Worm (Caenorhabditis elegans) whole organism, L2 larva: ENCODE measurements around the gene odr-3.

Experiments used
- C34F6.9 ChIP-seq: fragments of 150-350 bp; optimal IDR thresholded peaks from 2 replicates; lab custom pipeline; 2014; ENCODE audit warnings: missing biosample characterization, missing genetic modification characterization
- F13H6.1 ChIP-seq: sonication (generic microtip); optimal IDR thresholded peaks from 2 replicates; lab custom pipeline; 2016; ENCODE audit warnings: missing genetic modification characterization, missing compliant biosample characterization
- R02D3.7 ChIP-seq: fragments of 150-350 bp; optimal IDR thresholded peaks from 2 replicates; lab custom pipeline; 2014; ENCODE audit warnings: missing biosample characterization, missing genetic modification characterization
- Y55F3AM.14 ChIP-seq: fragments of 200-800 bp; sonication (Bioruptor generic); optimal IDR thresholded peaks from 2 replicates; lab custom pipeline; 2018; ENCODE audit warnings: mild to moderate bottlenecking, missing genetic modification characterization, missing compliant biosample characterization
- ZK546.5 ChIP-seq: sonication (generic microtip); optimal IDR thresholded peaks from 2 replicates; lab custom pipeline; 2017; ENCODE audit warnings: missing biosample characterization, missing genetic modification characterization
- alr-1 ChIP-seq: fragments of 150-350 bp; optimal IDR thresholded peaks from 2 replicates; lab custom pipeline; 2014; ENCODE audit warnings: missing biosample characterization, missing genetic modification characterization
- aly-2 ChIP-seq: fragments of 150-350 bp; optimal IDR thresholded peaks from 2 replicates; lab custom pipeline; 2014; ENCODE audit warnings: missing biosample characterization, missing genetic modification characterization
- ama-1 ChIP-seq: fragments of 150-350 bp; optimal IDR thresholded peaks from 2 replicates; lab custom pipeline; 2018; ENCODE audit warnings: inconsistent platforms
- blmp-1 ChIP-seq: sonication (generic microtip); optimal IDR thresholded peaks from 2 replicates; lab custom pipeline; 2017; ENCODE audit warnings: missing genetic modification characterization, mild to moderate bottlenecking, missing compliant biosample characterization, antibody characterized with exemption, moderate library complexity; ENCODE audit not compliant: insufficient read depth
- dmd-4 ChIP-seq: sonication (generic microtip); optimal IDR thresholded peaks from 2 replicates; lab custom pipeline; 2017; ENCODE audit warnings: missing biosample characterization, missing genetic modification characterization
- egl-27 ChIP-seq: sonication (generic microtip); optimal IDR thresholded peaks from 3 replicates; lab custom pipeline; 2017; ENCODE audit warnings: missing biosample characterization, missing genetic modification reagents, missing genetic modification characterization
- elt-1 ChIP-seq: fragments of 150-350 bp; optimal IDR thresholded peaks from 2 replicates; lab custom pipeline; 2014; ENCODE audit warnings: missing biosample characterization, missing genetic modification characterization
- fos-1 ChIP-seq: fragments of 150-350 bp; optimal IDR thresholded peaks from 2 replicates; lab custom pipeline; 2014; ENCODE audit warnings: missing biosample characterization, missing genetic modification characterization
- lin-13 ChIP-seq: fragments of 150-350 bp; optimal IDR thresholded peaks from 2 replicates; lab custom pipeline; 2014; ENCODE audit warnings: missing biosample characterization, missing genetic modification reagents, missing genetic modification characterization
- lsy-2 ChIP-seq, 2 experiments: fragments of 150-350 bp in 1 of 2; sonication (generic microtip) in 1 of 2; optimal IDR thresholded peaks; 2 replicates each; lab custom pipeline; 2014 to 2017; ENCODE audit warnings: missing biosample characterization in 2 of 2, missing genetic modification characterization in 2 of 2
- mab-5 ChIP-seq: fragments of 150-350 bp; optimal IDR thresholded peaks from 2 replicates; lab custom pipeline; 2014; ENCODE audit warnings: missing biosample characterization, missing genetic modification characterization
- mbf-1 ChIP-seq: sonication (generic microtip); optimal IDR thresholded peaks from 2 replicates; lab custom pipeline; 2017; ENCODE audit warnings: missing biosample characterization, missing genetic modification characterization
- mdl-1 ChIP-seq, 2 experiments: fragments of 150-350 bp in 1 of 2; sonication (generic microtip) in 1 of 2; optimal IDR thresholded peaks; 2 replicates each; lab custom pipeline; 2017; ENCODE audit warnings: missing biosample characterization in 2 of 2, missing genetic modification characterization in 2 of 2
- nhr-10 ChIP-seq: sonication (generic microtip); optimal IDR thresholded peaks from 2 replicates; lab custom pipeline; 2017; ENCODE audit warnings: missing biosample characterization, missing genetic modification characterization
- nhr-11 ChIP-seq: fragments of 150-350 bp; optimal IDR thresholded peaks from 2 replicates; lab custom pipeline; 2014; ENCODE audit warnings: missing biosample characterization, missing genetic modification characterization
- nhr-129 ChIP-seq: fragments of 150-350 bp; optimal IDR thresholded peaks from 2 replicates; lab custom pipeline; 2014; ENCODE audit warnings: missing biosample characterization, missing genetic modification characterization
- nhr-23 ChIP-seq: fragments of 150-350 bp; optimal IDR thresholded peaks from 2 replicates; lab custom pipeline; 2014; ENCODE audit warnings: missing biosample characterization, missing genetic modification reagents, missing genetic modification characterization
- nhr-237 ChIP-seq: fragments of 150-350 bp; optimal IDR thresholded peaks from 2 replicates; lab custom pipeline; 2014; ENCODE audit warnings: missing biosample characterization, missing genetic modification characterization
- nhr-25 ChIP-seq: fragments of 150-350 bp; sonication (generic microtip); optimal IDR thresholded peaks from 3 replicates; lab custom pipeline; 2014; ENCODE audit warnings: missing biosample characterization, missing genetic modification characterization
- peb-1 ChIP-seq: fragments of 150-350 bp; optimal IDR thresholded peaks from 2 replicates; lab custom pipeline; 2014; ENCODE audit warnings: missing biosample characterization, missing genetic modification characterization
- sem-4 ChIP-seq: fragments of 150-350 bp; optimal IDR thresholded peaks from 2 replicates; lab custom pipeline; 2014; ENCODE audit warnings: missing biosample characterization, missing genetic modification reagents, missing genetic modification characterization
- skn-1 ChIP-seq: sonication (generic microtip); optimal IDR thresholded peaks from 2 replicates; lab custom pipeline; 2017; ENCODE audit warnings: missing biosample characterization, missing genetic modification characterization
- sma-3 ChIP-seq: sonication (generic microtip); optimal IDR thresholded peaks from 2 replicates; lab custom pipeline; 2016; ENCODE audit warnings: missing genetic modification reagents, missing genetic modification characterization, missing compliant biosample characterization
- sma-9 ChIP-seq, 2 experiments: fragments of 150-350 bp in 1 of 2; sonication (generic microtip) in 1 of 2; optimal IDR thresholded peaks; 2 replicates each; lab custom pipeline; 2014 to 2016; ENCODE audit warnings: missing genetic modification characterization in 2 of 2, mild to moderate bottlenecking in 1 of 2, missing biosample characterization in 1 of 2, missing compliant biosample characterization in 1 of 2, missing genetic modification reagents in 1 of 2, moderate library complexity in 1 of 2
- snpc-4 ChIP-seq: fragments of 150-350 bp; optimal IDR thresholded peaks from 2 replicates; lab custom pipeline; 2014; ENCODE audit warnings: missing biosample characterization, missing genetic modification characterization
- unc-39 ChIP-seq: fragments of 150-350 bp; optimal IDR thresholded peaks from 2 replicates; lab custom pipeline; 2014; ENCODE audit warnings: missing biosample characterization, missing genetic modification characterization
- unc-55 ChIP-seq: fragments of 150-350 bp; sonication (generic microtip); optimal IDR thresholded peaks from 3 replicates; lab custom pipeline; 2014; ENCODE audit warnings: missing biosample characterization, missing genetic modification reagents, missing genetic modification characterization
- unc-62 ChIP-seq: fragments of 150-350 bp; optimal IDR thresholded peaks from 2 replicates; lab custom pipeline; 2014; ENCODE audit warnings: missing biosample characterization, missing genetic modification reagents, missing genetic modification characterization
- zag-1 ChIP-seq: fragments of 150-350 bp; optimal IDR thresholded peaks from 2 replicates; lab custom pipeline; 2014; ENCODE audit warnings: missing biosample characterization, missing genetic modification characterization
- ztf-11 ChIP-seq: sonication (generic microtip); optimal IDR thresholded peaks from 2 replicates; lab custom pipeline; 2017; ENCODE audit warnings: missing biosample characterization, missing genetic modification characterization
- ztf-4 ChIP-seq: fragments of 150-350 bp; optimal IDR thresholded peaks from 2 replicates; lab custom pipeline; 2014; ENCODE audit warnings: missing biosample characterization, missing genetic modification characterization

The odr-3 gene

DNA sequence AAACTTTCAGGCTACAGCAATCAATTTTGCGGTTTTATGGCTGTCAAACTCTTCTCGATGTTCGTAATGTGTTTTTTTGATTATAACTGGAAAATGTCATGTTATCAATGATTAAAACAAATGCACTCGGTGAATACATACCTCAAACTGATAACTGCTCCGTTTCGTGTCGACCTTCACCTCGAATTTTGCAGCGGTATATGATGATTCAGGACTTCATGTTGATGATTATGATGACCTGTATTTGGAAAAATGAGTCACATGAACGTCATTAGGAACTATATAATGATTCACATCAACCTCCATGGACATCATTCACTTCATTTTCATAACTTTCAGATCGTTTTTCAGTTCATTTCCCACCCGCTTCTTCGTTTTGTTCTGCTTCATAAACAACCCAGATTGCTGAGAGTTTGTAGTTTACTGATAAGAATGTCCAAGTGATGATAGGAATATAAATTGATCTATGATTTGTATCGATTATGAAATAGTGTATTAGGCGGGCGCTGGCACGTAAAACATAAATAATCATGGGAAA is 13.5 kb upstream of the odr-3 start:
- TF ChIP-seq skn-1 (tag; lab: Kevin White, UChicago) (no peak), C34F6.9 (tag; lab: Kevin White, UChicago) (no peak), R02D3.7 (tag; lab: Kevin White, UChicago) (no peak), peb-1 (tag; lab: Kevin White, UChicago) (no peak), sma-9 (GFP tag; optimal IDR thresholded peaks at IDR 0.05; lab: Kevin White, UChicago) (peak; percentile 18), sma-9 (tag; optimal IDR thresholded peaks at IDR 0.05; lab: Kevin White, UChicago) (no peak), fos-1 (tag; lab: Kevin White, UChicago) (peak; percentile 72), nhr-25 (tag; lab: Kevin White, UChicago) (no peak), sma-3 (GFP tag; lab: Kevin White, UChicago) (no peak), mbf-1 (tag; lab: Kevin White, UChicago) (no peak), dmd-4 (tag; lab: Kevin White, UChicago) (no peak), ztf-4 (tag; lab: Kevin White, UChicago) (no peak)

DNA sequence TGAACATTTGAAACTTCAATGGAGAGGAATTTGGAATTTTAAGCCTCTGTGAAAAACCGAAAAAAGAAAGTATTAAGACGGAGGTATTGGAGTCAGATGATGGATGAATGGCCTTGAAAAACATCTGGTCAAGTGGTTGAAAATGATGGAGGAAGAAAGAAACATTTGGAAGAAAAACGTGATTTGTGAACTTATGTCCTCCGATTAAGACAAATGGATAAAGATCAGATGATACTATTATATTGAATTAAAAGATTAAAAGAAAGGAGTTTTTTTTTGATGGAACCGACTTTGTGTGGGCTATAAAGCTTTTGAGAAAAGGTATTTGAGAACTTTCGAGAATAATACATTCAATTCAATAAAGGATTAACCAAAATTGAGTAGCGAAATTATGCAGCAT is 10.2 kb upstream of the odr-3 start:
- TF ChIP-seq sma-9 (GFP tag; optimal IDR thresholded peaks at IDR 0.05; lab: Kevin White, UChicago) (peak; percentile 71), sma-9 (tag; optimal IDR thresholded peaks at IDR 0.05; lab: Kevin White, UChicago) (no peak), nhr-23 (no peak), skn-1 (tag; lab: Kevin White, UChicago) (no peak), aly-2 (tag; lab: Kevin White, UChicago) (no peak), sem-4 (tag; lab: Kevin White, UChicago) (peak; percentile 34), unc-62 (GFP tag; lab: Kevin White, UChicago) (no peak), egl-27 (tag; lab: Kevin White, UChicago) (peak; percentile 2), unc-55 (peak; percentile 49), ztf-11 (tag; lab: Kevin White, UChicago) (no peak), zag-1 (tag; lab: Kevin White, UChicago) (no peak), ztf-4 (tag; lab: Kevin White, UChicago) (no peak), dmd-4 (tag; lab: Kevin White, UChicago) (no peak), nhr-129 (peak; percentile 9), alr-1 (tag; lab: Kevin White, UChicago) (no peak), ZK546.5 (tag; lab: Kevin White, UChicago) (no peak), F13H6.1 (tag; lab: Kevin White, UChicago) (no peak), mdl-1 (tag; optimal IDR thresholded peaks at IDR 0.05; lab: Kevin White, UChicago) (no peak), nhr-237 (no peak), nhr-10 (no peak), lsy-2 (tag; optimal IDR thresholded peaks at IDR 0.05; lab: Kevin White, UChicago) (peak in 1 of 2 experiments; percentile 18), C34F6.9 (tag; lab: Kevin White, UChicago) (no peak), Y55F3AM.14 (GFP tag; lab: Kevin White, UChicago) (no peak), nhr-25 (tag; lab: Kevin White, UChicago) (peak; percentile 80)

DNA sequence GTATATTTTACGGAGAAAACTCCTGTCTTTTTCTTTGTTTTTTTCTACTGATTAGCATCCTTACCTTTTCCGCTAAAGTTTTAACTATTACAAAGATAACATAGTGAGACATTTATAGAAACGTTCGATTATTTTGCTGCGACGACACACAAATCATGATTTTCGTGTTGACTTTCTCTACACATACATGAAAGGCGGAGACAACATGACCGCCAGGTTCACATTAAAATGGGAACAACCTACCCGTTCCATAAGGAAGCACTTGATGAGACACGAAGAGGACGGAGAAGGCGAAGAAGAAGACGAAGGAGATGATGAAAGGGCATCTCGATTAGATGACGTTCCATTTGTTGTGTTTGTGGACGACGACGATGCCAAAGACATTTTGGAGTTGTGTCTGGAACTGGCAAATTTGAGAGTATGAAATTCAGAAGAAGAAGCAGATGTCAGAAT is 9.6 kb upstream of the odr-3 start, which contains the start of gene C34D1.4:
Gene C34D1.4, minus strand, starts transcription at position 403 of the 453 bp plus-strand sequence.
- TF ChIP-seq nhr-10, result no peak
- no peak for TF ChIP-seq unc-39
- peak; percentile 23 for TF ChIP-seq nhr-25 (tag; lab: Kevin White, UChicago)
- no peak for TF ChIP-seq elt-1 (tag; lab: Kevin White, UChicago)
- TF ChIP-seq lin-13 (GFP tag; lab: Kevin White, UChicago), result no peak
- no peak for TF ChIP-seq nhr-11 (tag; lab: Kevin White, UChicago)
- no peak for TF ChIP-seq alr-1 (tag; lab: Kevin White, UChicago)
- TF ChIP-seq blmp-1 (tag; lab: Kevin White, UChicago), result peak; percentile 69
- TF ChIP-seq aly-2 (tag; lab: Kevin White, UChicago), result no peak
- no peak for TF ChIP-seq snpc-4
- TF ChIP-seq mbf-1 (tag; lab: Kevin White, UChicago), result no peak
- no peak for TF ChIP-seq mab-5 (tag; lab: Kevin White, UChicago)
- no peak for TF ChIP-seq dmd-4 (tag; lab: Kevin White, UChicago)
- no peak for TF ChIP-seq ztf-4 (tag; lab: Kevin White, UChicago)
- no peak for TF ChIP-seq ama-1 (lab: Kevin White, UChicago)
